Worm (Caenorhabditis elegans) whole organism, early embryonic: Measurements from ENCODE around the gene T04F3.1.
A peak's percentile ranks its signal among the peaks of the same experiment; 100 is the strongest.

Experiments used
- B0310.2 ChIP-seq: sonication (generic microtip); optimal IDR thresholded peaks from 2 replicates; lab custom pipeline; 2016; ENCODE audit warnings: mild to moderate bottlenecking, missing genetic modification characterization, missing compliant biosample characterization
- F13C5.2 ChIP-seq: sonication (generic microtip); optimal IDR thresholded peaks from 2 replicates; lab custom pipeline; 2017; ENCODE audit warnings: mild to moderate bottlenecking, missing genetic modification characterization, inconsistent platforms, missing compliant biosample characterization
- aly-1 ChIP-seq: sonication (generic microtip); optimal IDR thresholded peaks from 2 replicates; lab custom pipeline; 2016; ENCODE audit warnings: missing genetic modification characterization, missing compliant biosample characterization
- ama-1 ChIP-seq: fragments of 150-350 bp; optimal IDR thresholded peaks from 2 replicates; lab custom pipeline; 2014
- ceh-13 ChIP-seq: fragments of 200-800 bp; sonication (Bioruptor generic); optimal IDR thresholded peaks from 2 replicates; lab custom pipeline; 2018; ENCODE audit warnings: mild to moderate bottlenecking, missing genetic modification characterization, missing compliant biosample characterization
- ceh-36 ChIP-seq: sonication (generic microtip); optimal IDR thresholded peaks from 2 replicates; lab custom pipeline; 2016; ENCODE audit warnings: missing genetic modification characterization, inconsistent platforms, missing compliant biosample characterization
- ets-7 ChIP-seq: sonication (generic microtip); optimal IDR thresholded peaks from 2 replicates; lab custom pipeline; 2016; ENCODE audit warnings: missing genotype, missing genetic modification characterization, missing compliant biosample characterization
- flt-1 ChIP-seq: fragments of 200-800 bp; sonication (Bioruptor generic); IDR thresholded peaks from 2 replicates; pipeline ENCODE4 v1.3.6; 2022; ENCODE audit warnings: missing genetic modification characterization, missing compliant biosample characterization
- hmbx-1 ChIP-seq: sonication (generic microtip); optimal IDR thresholded peaks from 2 replicates; lab custom pipeline; 2016; ENCODE audit warnings: mild to moderate bottlenecking, missing genetic modification characterization, missing compliant biosample characterization
- hmg-4 ChIP-seq: fragments of 200-800 bp; sonication (Bioruptor generic); optimal IDR thresholded peaks from 2 replicates; lab custom pipeline; 2018; ENCODE audit warnings: mild to moderate bottlenecking, missing genetic modification characterization, missing compliant biosample characterization
- hnd-1 ChIP-seq: sonication (generic microtip); optimal IDR thresholded peaks from 2 replicates; lab custom pipeline; 2016; ENCODE audit warnings: missing genetic modification characterization, missing compliant biosample characterization
- pes-1 ChIP-seq: fragments of 200-800 bp; sonication (Bioruptor generic); IDR thresholded peaks from 2 replicates; pipeline ENCODE4 v1.3.6; 2022; ENCODE audit warnings: missing genetic modification reagents, missing genetic modification characterization, missing compliant biosample characterization
- scrt-1 ChIP-seq: fragments of 200-800 bp; sonication (Bioruptor generic); IDR thresholded peaks from 2 replicates; pipeline ENCODE4 v1.3.6; 2022; ENCODE audit warnings: missing genetic modification characterization, missing compliant biosample characterization
- sea-1 ChIP-seq: fragments of 200-800 bp; sonication (Bioruptor generic); conservative IDR thresholded peaks from 2 replicates; pipeline ENCODE4 v1.3.6; 2022; ENCODE audit warnings: missing genetic modification characterization, missing compliant biosample characterization
- tbx-11 ChIP-seq: fragments of 200-800 bp; sonication (Bioruptor generic); IDR thresholded peaks from 2 replicates; pipeline ENCODE4 v1.3.6; 2022; ENCODE audit warnings: missing genetic modification characterization, missing compliant biosample characterization
- tbx-37 ChIP-seq: fragments of 200-800 bp; sonication (Bioruptor generic); conservative IDR thresholded peaks from 2 replicates; pipeline ENCODE4 v1.3.6; 2022; ENCODE audit warnings: missing genetic modification reagents, missing genetic modification characterization, missing compliant biosample characterization
- tra-4 ChIP-seq: sonication (generic microtip); optimal IDR thresholded peaks from 2 replicates; lab custom pipeline; 2017; ENCODE audit warnings: missing genetic modification characterization, missing compliant biosample characterization

Gene T04F3.1

ce11 chrV:11779310-11779709, 39.4 kb downstream of the T04F3.1 start:
- TF ChIP-seq ceh-36: no peak
- no peak for TF ChIP-seq ets-7
- TF ChIP-seq aly-1 (tag; lab: Kevin White, UChicago): no peak
- no peak for TF ChIP-seq sea-1 (GFP tag; lab: Robert Waterston, UW)
- no peak for TF ChIP-seq tra-4
- TF ChIP-seq F13C5.2 (tag; lab: Kevin White, UChicago): no peak

ce11 chrV:11779810-11780209, 39.9 kb downstream of the T04F3.1 start:
- TF ChIP-seq ceh-13 (no peak), F13C5.2 (tag; lab: Kevin White, UChicago) (no peak), hnd-1 (no peak), flt-1 (GFP tag; lab: Robert Waterston, UW) (no peak), pes-1 (GFP tag; lab: Robert Waterston, UW) (no peak), aly-1 (tag; lab: Kevin White, UChicago) (no peak), ama-1 (lab: Kevin White, UChicago) (no peak), tbx-37 (no peak)

DNA sequence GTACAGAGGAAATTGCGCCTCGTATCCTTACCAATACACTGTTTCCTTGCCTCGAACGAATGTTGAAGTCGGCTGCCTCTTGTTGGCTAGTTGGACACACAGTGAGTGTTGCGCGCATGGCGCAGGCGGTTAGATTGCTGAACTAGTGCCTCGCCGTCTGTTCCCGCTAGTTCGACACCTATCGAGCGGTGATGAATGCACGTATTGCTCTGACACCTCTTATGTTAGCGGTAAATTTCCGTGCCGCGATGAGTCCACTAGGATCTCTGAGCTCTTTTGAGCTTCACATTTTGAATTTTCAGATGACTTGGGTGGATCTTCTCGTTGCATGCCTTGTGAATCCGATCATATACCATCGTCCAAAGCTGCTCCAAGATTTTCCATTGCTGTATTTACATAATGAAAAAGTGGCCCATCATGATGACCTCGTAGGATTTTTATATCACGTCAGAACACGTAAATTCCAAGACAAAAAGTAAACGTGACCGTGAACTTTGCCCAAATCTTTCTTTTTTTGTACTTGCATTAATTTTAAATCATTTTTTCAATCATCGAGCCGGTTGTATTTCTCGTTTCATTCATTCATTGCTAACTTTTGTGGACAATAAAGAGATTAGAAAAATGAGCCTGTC, 43.1 kb downstream of the T04F3.1 start, which contains the start of gene F55A11.11:
Gene F55A11.11, plus strand, starts transcription at position 341 of the 632 bp plus-strand sequence.
- peak; percentile 95 for TF ChIP-seq flt-1 (GFP tag; lab: Robert Waterston, UW)
- peak; percentile 80 for TF ChIP-seq hmbx-1 (tag; lab: Kevin White, UChicago)
- peak; percentile 96 for TF ChIP-seq pes-1 (GFP tag; lab: Robert Waterston, UW)
- peak; percentile 89 for TF ChIP-seq hnd-1
- TF ChIP-seq ceh-36: peak; percentile 95
- peak; percentile 91 for TF ChIP-seq tra-4
- TF ChIP-seq F13C5.2 (tag; lab: Kevin White, UChicago): peak; percentile 97
- TF ChIP-seq aly-1 (tag; lab: Kevin White, UChicago): peak; percentile 92
- peak; percentile 99 for TF ChIP-seq sea-1 (GFP tag; lab: Robert Waterston, UW)
- no peak for TF ChIP-seq ama-1 (lab: Kevin White, UChicago)
- peak; percentile 98 for TF ChIP-seq hmg-4 (GFP tag; lab: Kevin White, UChicago)
- peak; percentile 94 for TF ChIP-seq ceh-13
- TF ChIP-seq B0310.2 (tag; lab: Kevin White, UChicago): peak; percentile 94
- peak; percentile 99 for TF ChIP-seq tbx-11 (GFP tag; lab: Robert Waterston, UW)
- TF ChIP-seq scrt-1 (GFP tag; lab: Robert Waterston, UW): peak; percentile 97
- peak; percentile 97 for TF ChIP-seq tbx-37
- TF ChIP-seq ets-7: peak; percentile 80

- no peak for TF ChIP-seq tra-4
- no peak for TF ChIP-seq ceh-13
- TF ChIP-seq pes-1 (GFP tag; lab: Robert Waterston, UW): no peak
- no peak for TF ChIP-seq F13C5.2 (tag; lab: Kevin White, UChicago)
- TF ChIP-seq hnd-1: no peak
- TF ChIP-seq sea-1 (GFP tag; lab: Robert Waterston, UW): no peak
- no peak for TF ChIP-seq ama-1 (lab: Kevin White, UChicago)
- no peak for TF ChIP-seq flt-1 (GFP tag; lab: Robert Waterston, UW)
Measured at ce11 chrV:11787258-11787657, 47.4 kb downstream of the T04F3.1 start, which contains the start of gene F55A11.7. F55A11.7 (minus strand) TSS chrV:11787443.

DNA sequence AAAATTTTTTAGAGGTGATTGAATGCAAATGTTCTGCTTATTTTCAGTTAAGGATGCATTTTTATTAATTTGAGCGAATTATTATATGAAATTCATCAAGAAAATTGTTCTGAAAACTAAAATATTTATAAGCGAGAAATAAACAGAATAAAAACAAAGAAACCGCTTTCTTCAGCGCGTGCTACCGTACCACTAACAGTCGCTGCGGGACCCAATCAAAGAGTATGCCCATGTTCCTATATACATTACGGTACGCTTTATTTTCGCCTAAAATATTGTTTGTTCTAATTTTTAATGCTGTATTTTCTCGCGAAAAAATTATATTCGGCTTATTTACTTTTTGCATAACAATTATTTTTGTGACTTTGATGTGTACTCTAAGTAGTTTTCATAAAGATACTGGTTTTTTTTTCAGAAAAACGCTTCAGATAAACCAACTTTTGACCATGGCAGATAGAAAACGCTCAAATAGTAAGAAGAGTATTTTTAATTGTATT, 47.9 kb downstream of the T04F3.1 start, which contains the start of gene F55A11.8:
Gene F55A11.8, plus strand, starts transcription at position 447 of the 497 bp plus-strand sequence.
- TF ChIP-seq hmbx-1 (tag; lab: Kevin White, UChicago) (no peak), B0310.2 (tag; lab: Kevin White, UChicago) (no peak), flt-1 (GFP tag; lab: Robert Waterston, UW) (no peak), F13C5.2 (tag; lab: Kevin White, UChicago) (no peak), ceh-36 (no peak), tra-4 (no peak), hmg-4 (GFP tag; lab: Kevin White, UChicago) (no peak), pes-1 (GFP tag; lab: Robert Waterston, UW) (no peak), scrt-1 (GFP tag; lab: Robert Waterston, UW) (no peak), aly-1 (tag; lab: Kevin White, UChicago) (no peak), ceh-13 (no peak), sea-1 (GFP tag; lab: Robert Waterston, UW) (no peak)

DNA sequence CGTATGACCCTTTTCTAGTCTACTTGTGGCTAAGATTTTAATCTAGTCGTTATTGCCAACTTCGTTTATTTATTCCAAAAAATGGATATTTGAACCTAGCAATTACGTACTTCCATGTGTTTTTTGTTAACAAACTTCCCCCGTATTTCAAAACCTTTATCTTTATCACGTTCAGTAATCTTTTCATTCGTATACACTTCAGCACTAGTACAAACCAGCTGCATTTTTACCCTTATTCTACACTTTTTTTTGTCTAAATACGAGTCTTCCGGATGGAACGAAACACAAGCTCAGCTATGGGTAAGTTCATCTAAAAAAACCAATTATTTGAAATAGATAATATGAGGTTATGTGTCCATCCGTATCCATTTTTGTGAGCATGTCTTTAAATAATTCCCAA, 49.6 kb downstream of the T04F3.1 start, which contains the start of gene D2023.1:
Gene D2023.1, plus strand, starts transcription at position 77 of the 400 bp plus-strand sequence.
- TF ChIP-seq aly-1 (tag; lab: Kevin White, UChicago): no peak
- no peak for TF ChIP-seq tbx-37
- TF ChIP-seq scrt-1 (GFP tag; lab: Robert Waterston, UW): no peak
- no peak for TF ChIP-seq ceh-13
- no peak for TF ChIP-seq ama-1 (lab: Kevin White, UChicago)
- no peak for TF ChIP-seq pes-1 (GFP tag; lab: Robert Waterston, UW)
- no peak for TF ChIP-seq hmbx-1 (tag; lab: Kevin White, UChicago)
- TF ChIP-seq ceh-36: no peak
- TF ChIP-seq hmg-4 (GFP tag; lab: Kevin White, UChicago): no peak
- TF ChIP-seq tbx-11 (GFP tag; lab: Robert Waterston, UW): no peak

DNA sequence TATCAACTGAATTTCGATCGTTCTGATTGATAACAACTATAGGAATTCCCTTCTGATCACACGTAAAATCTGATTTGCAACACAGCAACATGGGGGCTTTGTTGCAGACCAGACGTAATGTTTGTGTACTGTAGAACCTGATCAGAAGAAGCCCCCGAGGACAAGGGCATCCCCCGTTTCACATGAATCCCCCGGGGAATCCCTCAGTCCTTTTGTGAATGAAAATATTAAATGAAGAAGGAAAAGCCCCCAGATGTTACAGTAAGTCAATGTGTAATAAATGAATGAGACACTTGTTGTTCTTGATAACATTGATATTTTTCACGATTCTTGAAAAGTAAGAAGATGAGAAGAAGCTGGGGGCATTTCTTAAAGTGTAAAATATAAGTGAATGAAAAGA, 54.3 kb downstream of the T04F3.1 start:
- TF ChIP-seq ceh-13: no peak
- no peak for TF ChIP-seq tbx-11 (GFP tag; lab: Robert Waterston, UW)
- no peak for TF ChIP-seq ceh-36
- TF ChIP-seq F13C5.2 (tag; lab: Kevin White, UChicago): no peak
- no peak for TF ChIP-seq tra-4
- no peak for TF ChIP-seq aly-1 (tag; lab: Kevin White, UChicago)

- TF ChIP-seq F13C5.2 (tag; lab: Kevin White, UChicago): no peak
- TF ChIP-seq sea-1 (GFP tag; lab: Robert Waterston, UW): no peak
- TF ChIP-seq B0310.2 (tag; lab: Kevin White, UChicago): no peak
- TF ChIP-seq tbx-37: no peak
- TF ChIP-seq pes-1 (GFP tag; lab: Robert Waterston, UW): no peak
- no peak for TF ChIP-seq hnd-1
- no peak for TF ChIP-seq scrt-1 (GFP tag; lab: Robert Waterston, UW)
- no peak for TF ChIP-seq hmg-4 (GFP tag; lab: Kevin White, UChicago)
- TF ChIP-seq ceh-36: no peak
- no peak for TF ChIP-seq tbx-11 (GFP tag; lab: Robert Waterston, UW)
Measured at ce11 chrV:11795352-11795751, 55.5 kb downstream of the T04F3.1 start.
